Fruit fly (Drosophila melanogaster) whole organism, prepupa: ENCODE results near the gene CG17292.

Source experiments
- Blimp-1 ChIP-seq: fragments of 200-800 bp; sonication (Bioruptor generic); optimal IDR thresholded peaks from 3 replicates; lab custom pipeline; 2017; ENCODE audit warnings: missing biosample characterization, missing genetic modification characterization, mild to moderate bottlenecking, moderate library complexity, missing genetic modification reagents
- CG10631 ChIP-seq: fragments of 200-800 bp; sonication (Bioruptor generic); optimal IDR thresholded peaks from 2 replicates; lab custom pipeline; 2016; ENCODE audit warnings: missing biosample characterization, missing genetic modification characterization
- CG11294 ChIP-seq: fragments of 200-800 bp; sonication (Bioruptor generic); IDR thresholded peaks from 2 replicates; pipeline ENCODE4 v1.3.6; 2022; ENCODE audit warnings: missing biosample characterization, missing genetic modification characterization
- CG11762 ChIP-seq: fragments of 200-800 bp; sonication (Bioruptor generic); optimal IDR thresholded peaks from 3 replicates; lab custom pipeline; 2016; ENCODE audit warnings: missing biosample characterization, missing genetic modification characterization; ENCODE audit not compliant: insufficient read depth
- CG11902 ChIP-seq: fragments of 200-800 bp; sonication (Bioruptor generic); optimal IDR thresholded peaks from 3 replicates; lab custom pipeline; 2016; ENCODE audit warnings: missing biosample characterization, missing genetic modification characterization
- CG3032 ChIP-seq: fragments of 200-800 bp; optimal IDR thresholded peaks from 2 replicates; lab custom pipeline; 2019; ENCODE audit warnings: missing biosample characterization, mild to moderate bottlenecking, missing genetic modification characterization, moderate library complexity
- CG34406 ChIP-seq: fragments of 200-800 bp; sonication (Bioruptor generic); optimal IDR thresholded peaks from 3 replicates; lab custom pipeline; 2016; ENCODE audit warnings: missing biosample characterization, missing genetic modification characterization
- CG4318 ChIP-seq: fragments of 200-800 bp; sonication (Bioruptor generic); optimal IDR thresholded peaks from 3 replicates; lab custom pipeline; 2017; ENCODE audit warnings: missing biosample characterization, mild to moderate bottlenecking, missing genetic modification characterization
- CG6163 ChIP-seq: fragments of 200-800 bp; sonication (Bioruptor generic); IDR thresholded peaks from 3 replicates; pipeline ENCODE4 v1.3.6; 2022; ENCODE audit warnings: missing biosample characterization, missing genetic modification characterization
- CG6276 ChIP-seq: fragments of 200-800 bp; sonication (Bioruptor generic); optimal IDR thresholded peaks from 2 replicates; lab custom pipeline; 2017; ENCODE audit warnings: missing biosample characterization, mild to moderate bottlenecking, missing genetic modification characterization
- CG6808 ChIP-seq: fragments of 200-800 bp; sonication (Bioruptor generic); optimal IDR thresholded peaks from 3 replicates; lab custom pipeline; 2017; ENCODE audit warnings: missing biosample characterization, missing genetic modification characterization, mild to moderate bottlenecking, moderate library complexity, missing genetic modification reagents
- CG6854 ChIP-seq: fragments of 200-800 bp; sonication (Bioruptor generic); optimal IDR thresholded peaks from 2 replicates; lab custom pipeline; 2017; ENCODE audit warnings: missing biosample characterization, mild to moderate bottlenecking, missing genetic modification characterization
- CG7368 ChIP-seq: fragments of 200-800 bp; sonication (Bioruptor generic); optimal IDR thresholded peaks from 3 replicates; lab custom pipeline; 2016; ENCODE audit warnings: missing biosample characterization, missing genetic modification characterization
- CG8119 ChIP-seq: fragments of 200-800 bp; sonication (Bioruptor generic); IDR thresholded peaks from 3 replicates; pipeline ENCODE4 v1.3.6; 2022; ENCODE audit warnings: missing biosample characterization, missing genetic modification characterization
- CG8319 ChIP-seq: fragments of 200-800 bp; sonication (Bioruptor generic); optimal IDR thresholded peaks from 3 replicates; lab custom pipeline; 2016; ENCODE audit warnings: missing biosample characterization, missing genetic modification characterization
- CG8632 ChIP-seq: fragments of 200-800 bp; sonication (Bioruptor generic); optimal IDR thresholded peaks from 3 replicates; lab custom pipeline; 2016; ENCODE audit warnings: missing biosample characterization, missing genetic modification characterization
- CG9139 ChIP-seq: fragments of 200-800 bp; sonication (Bioruptor generic); optimal IDR thresholded peaks from 3 replicates; lab custom pipeline; 2017; ENCODE audit warnings: missing biosample characterization, mild to moderate bottlenecking, missing genetic modification characterization
- Eip75B ChIP-seq: fragments of 200-800 bp; sonication (Bioruptor generic); optimal IDR thresholded peaks from 3 replicates; lab custom pipeline; 2016; ENCODE audit warnings: missing biosample characterization, missing genetic modification characterization
- Eip78C ChIP-seq: fragments of 200-800 bp; sonication (Bioruptor generic); peaks from one replicate; lab custom pipeline; 2016; ENCODE audit warnings: missing biosample characterization, missing genetic modification characterization
- Eip93F ChIP-seq: fragments of 200-800 bp; sonication (Bioruptor generic); optimal IDR thresholded peaks from 2 replicates; lab custom pipeline; 2016; ENCODE audit warnings: missing biosample characterization, mild to moderate bottlenecking, missing genetic modification characterization
- Ets21C ChIP-seq: fragments of 200-800 bp; sonication (Bioruptor generic); optimal IDR thresholded peaks from 3 replicates; lab custom pipeline; 2016; ENCODE audit warnings: missing biosample characterization, missing genetic modification characterization
- Ets96B ChIP-seq: fragments of 200-800 bp; optimal IDR thresholded peaks from 2 replicates; lab custom pipeline; 2019; ENCODE audit warnings: missing biosample characterization, mild to moderate bottlenecking, missing genetic modification characterization, moderate library complexity
- Gug ChIP-seq: fragments of 200-800 bp; sonication (Bioruptor generic); IDR thresholded peaks from 2 replicates; pipeline ENCODE4 v1.3.6; 2022; ENCODE audit warnings: missing biosample characterization, missing genetic modification characterization
- Hr38 ChIP-seq: sonication (Bioruptor generic); optimal IDR thresholded peaks from 2 replicates; lab custom pipeline; 2016; ENCODE audit warnings: missing biosample characterization, missing genetic modification characterization
- Hr39 ChIP-seq: fragments of 200-800 bp; sonication (Bioruptor generic); optimal IDR thresholded peaks from 2 replicates; lab custom pipeline; 2016; ENCODE audit warnings: missing biosample characterization, missing genetic modification characterization
- Hr4 ChIP-seq: fragments of 200-800 bp; sonication (Bioruptor generic); optimal IDR thresholded peaks from 3 replicates; lab custom pipeline; 2016; ENCODE audit warnings: missing biosample characterization, missing genetic modification characterization
- Lpt ChIP-seq: fragments of 200-800 bp; sonication (Bioruptor generic); optimal IDR thresholded peaks from 3 replicates; lab custom pipeline; 2016; ENCODE audit warnings: missing biosample characterization, missing genetic modification characterization
- Met ChIP-seq: fragments of 200-800 bp; sonication (Bioruptor generic); optimal IDR thresholded peaks from 3 replicates; lab custom pipeline; 2016; ENCODE audit warnings: missing biosample characterization, missing genetic modification characterization
- Smox ChIP-seq: fragments of 200-800 bp; sonication (Bioruptor generic); optimal IDR thresholded peaks from 3 replicates; lab custom pipeline; 2016; ENCODE audit warnings: missing biosample characterization, missing genetic modification characterization
- Sox102F ChIP-seq: fragments of 200-800 bp; sonication (Bioruptor generic); optimal IDR thresholded peaks from 2 replicates; lab custom pipeline; 2016; ENCODE audit warnings: missing biosample characterization, mild to moderate bottlenecking, missing genetic modification characterization
- Sox14 ChIP-seq: fragments of 200-800 bp; sonication (Bioruptor generic); optimal IDR thresholded peaks from 3 replicates; lab custom pipeline; 2016; ENCODE audit warnings: missing biosample characterization, missing genetic modification characterization
- Sox15 ChIP-seq: fragments of 200-800 bp; sonication (Bioruptor generic); optimal IDR thresholded peaks from 3 replicates; lab custom pipeline; 2016; ENCODE audit warnings: missing biosample characterization, missing genetic modification characterization
- achi ChIP-seq: fragments of 200-800 bp; sonication (Bioruptor generic); optimal IDR thresholded peaks from 3 replicates; lab custom pipeline; 2016; ENCODE audit warnings: missing biosample characterization, missing genetic modification characterization
- acj6 ChIP-seq: fragments of 200-800 bp; sonication (Bioruptor generic); optimal IDR thresholded peaks from 3 replicates; lab custom pipeline; 2016; ENCODE audit warnings: missing biosample characterization, missing genetic modification characterization
- cyc ChIP-seq: fragments of 200-800 bp; sonication (Bioruptor generic); optimal IDR thresholded peaks from 3 replicates; lab custom pipeline; 2016; ENCODE audit warnings: missing biosample characterization, missing genetic modification characterization
- dac ChIP-seq: fragments of 200-800 bp; sonication (Bioruptor generic); optimal IDR thresholded peaks from 2 replicates; lab custom pipeline; 2017; ENCODE audit warnings: missing biosample characterization, mild to moderate bottlenecking, missing genetic modification characterization
- dsx ChIP-seq: fragments of 200-800 bp; optimal IDR thresholded peaks from 3 replicates; lab custom pipeline; 2019; ENCODE audit warnings: missing biosample characterization, mild to moderate bottlenecking, missing genetic modification characterization, moderate library complexity; ENCODE audit not compliant: poor library complexity, severe bottlenecking
- eg ChIP-seq: fragments of 200-800 bp; sonication (Bioruptor generic); IDR thresholded peaks from 3 replicates; pipeline ENCODE4 v1.3.6; 2022; ENCODE audit warnings: missing biosample characterization, missing genetic modification characterization
- esn ChIP-seq: fragments of 200-800 bp; sonication (Bioruptor generic); optimal IDR thresholded peaks from 2 replicates; lab custom pipeline; 2016; ENCODE audit warnings: missing biosample characterization, mild to moderate bottlenecking, missing genetic modification characterization, moderate library complexity
- fd59A ChIP-seq: fragments of 200-800 bp; sonication (Bioruptor generic); optimal IDR thresholded peaks from 2 replicates; lab custom pipeline; 2017; ENCODE audit warnings: missing biosample characterization, mild to moderate bottlenecking, missing genetic modification characterization, missing genetic modification reagents
- fd85E ChIP-seq: fragments of 200-800 bp; sonication (Bioruptor generic); optimal IDR thresholded peaks from 3 replicates; lab custom pipeline; 2016; ENCODE audit warnings: missing biosample characterization, missing genetic modification characterization
- fkh ChIP-seq: fragments of 200-800 bp; sonication (Bioruptor generic); optimal IDR thresholded peaks from 3 replicates; lab custom pipeline; 2017; ENCODE audit warnings: missing biosample characterization, mild to moderate bottlenecking, missing genetic modification characterization, moderate library complexity
- pdm3 ChIP-seq: fragments of 200-800 bp; sonication (Bioruptor generic); optimal IDR thresholded peaks from 3 replicates; lab custom pipeline; 2016; ENCODE audit warnings: missing biosample characterization, missing genetic modification characterization
- salr ChIP-seq, 2 experiments: fragments of 200-800 bp; sonication (Bioruptor generic); optimal IDR thresholded peaks; 3 replicates each; lab custom pipeline; 2016 to 2018; ENCODE audit warnings: missing biosample characterization in 2 of 2, missing genetic modification characterization in 2 of 2, mild to moderate bottlenecking in 1 of 2
- spab ChIP-seq: fragments of 200-800 bp; sonication (Bioruptor generic); optimal IDR thresholded peaks from 2 replicates; lab custom pipeline; 2017; ENCODE audit warnings: missing biosample characterization, mild to moderate bottlenecking, missing genetic modification characterization, missing genetic modification reagents
- ss ChIP-seq, 2 experiments: fragments of 200-800 bp; sonication (Bioruptor generic); optimal IDR thresholded peaks; 2 replicates in 1 of 2; 3 replicates in 1 of 2; lab custom pipeline; 2017 to 2018; ENCODE audit warnings: mild to moderate bottlenecking in 2 of 2, missing biosample characterization in 2 of 2, missing genetic modification characterization in 2 of 2, moderate library complexity in 1 of 2
- svp ChIP-seq: fragments of 200-800 bp; sonication (Bioruptor generic); peaks from one replicate; lab custom pipeline; 2016; ENCODE audit warnings: missing biosample characterization, missing genetic modification characterization

CG17292 gene

dm6 chr2L:8376717-8377116, 6.5 kb downstream of the CG17292 start, which contains the start of the genes CG13390 and CG17294 (continued):
- peak; percentile 99 for TF ChIP-seq CG34406 (GFP tag; lab: Kevin White, UChicago)
- TF ChIP-seq Eip75B, result peak; percentile 99
- peak; percentile 99 for TF ChIP-seq Gug (GFP tag; lab: Robert Waterston, UW)
- TF ChIP-seq spab (GFP tag; lab: Kevin White, UChicago), result peak; percentile 99
- peak; percentile 100 for TF ChIP-seq CG8119 (GFP tag; lab: Robert Waterston, UW)
- peak; percentile 99 for TF ChIP-seq Ets96B (tag; lab: Kevin White, UChicago)
- peak; percentile 99 for TF ChIP-seq CG7368 (GFP tag; lab: Kevin White, UChicago)
- peak; percentile 45 for TF ChIP-seq Hr38 (GFP tag; lab: Kevin White, UChicago)
- peak; percentile 97 for TF ChIP-seq dac (GFP tag; lab: Kevin White, UChicago)
- TF ChIP-seq Hr39 (GFP tag; lab: Kevin White, UChicago), result peak; percentile 97
- TF ChIP-seq cyc, result peak; percentile 99
- TF ChIP-seq Sox102F (GFP tag; lab: Kevin White, UChicago), result peak; percentile 99
- peak; percentile 98 for TF ChIP-seq Blimp-1 (GFP tag; lab: Kevin White, UChicago)
- TF ChIP-seq Sox14 (GFP tag; lab: Kevin White, UChicago), result peak; percentile 98
- peak; percentile 99 for TF ChIP-seq CG11762 (GFP tag; lab: Kevin White, UChicago)
- peak; percentile 100 for TF ChIP-seq CG6163 (GFP tag; lab: Robert Waterston, UW)
- TF ChIP-seq Smox (GFP tag; lab: Kevin White, UChicago), result peak; percentile 99
- peak; percentile 99 for TF ChIP-seq dsx (GFP tag; lab: Kevin White, UChicago)
- peak; percentile 99 for TF ChIP-seq Met (GFP tag; lab: Kevin White, UChicago)
- TF ChIP-seq Eip78C (GFP tag; lab: Kevin White, UChicago), result peak; percentile 100
- TF ChIP-seq svp (GFP tag; lab: Kevin White, UChicago), result peak; percentile 100
- TF ChIP-seq fkh (GFP tag; lab: Kevin White, UChicago), result peak; percentile 95
- peak; percentile 99 for TF ChIP-seq CG11294 (GFP tag; lab: Robert Waterston, UW)
- peak; percentile 99 for TF ChIP-seq Eip93F
- peak; percentile 99 for TF ChIP-seq CG9139 (GFP tag; lab: Kevin White, UChicago)
- peak; percentile 99 for TF ChIP-seq CG6854 (GFP tag; lab: Kevin White, UChicago)
- TF ChIP-seq CG11902, result peak; percentile 99
- TF ChIP-seq achi (GFP tag; lab: Kevin White, UChicago), result peak; percentile 99
- peak; percentile 99 for TF ChIP-seq pdm3 (GFP tag; lab: Kevin White, UChicago)
- peak; percentile 99 for TF ChIP-seq Lpt (GFP tag; lab: Kevin White, UChicago)
- TF ChIP-seq CG3032 (tag; lab: Kevin White, UChicago), result peak; percentile 100
- peak; percentile 98 for TF ChIP-seq fd59A (GFP tag; lab: Kevin White, UChicago)
- peak; percentile 99 for TF ChIP-seq esn (GFP tag; lab: Kevin White, UChicago)
- peak; percentile 100 for TF ChIP-seq acj6 (GFP tag; lab: Kevin White, UChicago)
- TF ChIP-seq CG6808 (GFP tag; lab: Kevin White, UChicago), result peak; percentile 99
- peak; percentile 100 for TF ChIP-seq CG10631 (GFP tag; lab: Kevin White, UChicago)
- peak; percentile 97 for TF ChIP-seq fd85E (GFP tag; lab: Kevin White, UChicago)
- peak; percentile 100 for TF ChIP-seq eg (GFP tag; lab: Robert Waterston, UW)
- TF ChIP-seq CG6276 (GFP tag; lab: Kevin White, UChicago), result peak; percentile 99
- TF ChIP-seq, all 60 proteins: peak for 60

dm6 chr2L:8381508-8382036, 11.3 kb downstream of the CG17292 start, which contains the start of gene AlaRS:
Gene AlaRS, minus strand, starts transcription at chr2L:8381764.
- TF ChIP-seq salr (GFP tag; optimal IDR thresholded peaks at IDR 0.05; lab: Kevin White, UChicago) (peak in 1 of 2 experiments; percentile 19), Eip93F (peak; percentile 9), Hr38 (GFP tag; lab: Kevin White, UChicago) (no peak), CG8319 (no peak), Smox (GFP tag; lab: Kevin White, UChicago) (peak; percentile 64), Ets21C (GFP tag; lab: Kevin White, UChicago) (no peak), CG11902 (no peak), dsx (GFP tag; lab: Kevin White, UChicago) (peak; percentile 46), Lpt (GFP tag; lab: Kevin White, UChicago) (no peak), CG7368 (GFP tag; lab: Kevin White, UChicago) (no peak), Sox15 (GFP tag; lab: Kevin White, UChicago) (peak; percentile 12), achi (GFP tag; lab: Kevin White, UChicago) (peak; percentile 39), CG8632 (GFP tag; lab: Kevin White, UChicago) (peak; percentile 2), CG4318 (no peak), acj6 (GFP tag; lab: Kevin White, UChicago) (peak; percentile 37), fd85E (GFP tag; lab: Kevin White, UChicago) (peak; percentile 9), CG3032 (tag; lab: Kevin White, UChicago) (peak; percentile 8), ss (GFP tag; optimal IDR thresholded peaks at IDR 0.05; lab: Kevin White, UChicago) (peak in 1 of 2 experiments; percentile 11), Ets96B (tag; lab: Kevin White, UChicago) (peak; percentile 1), Hr4 (GFP tag; lab: Kevin White, UChicago) (peak; percentile 48), CG34406 (GFP tag; lab: Kevin White, UChicago) (peak; percentile 29), Hr39 (GFP tag; lab: Kevin White, UChicago) (peak; percentile 32), Sox14 (GFP tag; lab: Kevin White, UChicago) (peak; percentile 45)
